Worm (Caenorhabditis elegans): Measurements from ENCODE around the gene C31H2.3.

The C31H2.3 gene

DNA sequence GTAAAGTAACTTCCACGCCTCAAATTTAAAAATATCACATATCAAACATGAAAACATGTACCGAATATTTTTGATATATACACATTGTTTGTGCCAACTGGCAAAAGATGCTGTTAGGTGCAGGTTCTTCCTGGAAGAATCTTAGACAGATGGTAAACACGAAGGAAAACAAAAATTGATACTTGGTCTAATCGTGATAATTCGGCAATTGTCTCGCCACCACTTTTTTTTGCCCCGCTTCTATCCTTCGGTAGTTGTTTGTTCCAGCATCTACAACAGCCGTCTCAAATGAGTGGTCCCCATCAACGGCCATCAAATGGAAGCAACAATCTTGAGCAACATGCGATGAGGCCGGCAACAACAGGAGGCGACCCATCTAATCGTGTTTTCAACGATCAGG, 43.3 kb upstream of the C31H2.3 start:
- no peak for TF ChIP-seq lin-39 (tag; optimal IDR thresholded peaks at IDR 0.05)
- no peak for TF ChIP-seq nhr-43 (tag; optimal IDR thresholded peaks at IDR 0.05; ENCODE audit: poor library complexity, severe bottlenecking)
- TF ChIP-seq unc-39 (tag; optimal IDR thresholded peaks at IDR 0.05): no peak
- no peak for TF ChIP-seq elt-3 (tag; optimal IDR thresholded peaks at IDR 0.05)
- TF ChIP-seq ceh-9 (tag; optimal IDR thresholded peaks at IDR 0.05): no peak
- TF ChIP-seq eor-1 (tag; optimal IDR thresholded peaks at IDR 0.05): no peak
- TF ChIP-seq fkh-10 (GFP tag; optimal IDR thresholded peaks at IDR 0.05): no peak
- TF ChIP-seq ZK546.5 (tag; optimal IDR thresholded peaks at IDR 0.05): no peak
- TF ChIP-seq elt-1 (tag; optimal IDR thresholded peaks at IDR 0.05): no peak

DNA sequence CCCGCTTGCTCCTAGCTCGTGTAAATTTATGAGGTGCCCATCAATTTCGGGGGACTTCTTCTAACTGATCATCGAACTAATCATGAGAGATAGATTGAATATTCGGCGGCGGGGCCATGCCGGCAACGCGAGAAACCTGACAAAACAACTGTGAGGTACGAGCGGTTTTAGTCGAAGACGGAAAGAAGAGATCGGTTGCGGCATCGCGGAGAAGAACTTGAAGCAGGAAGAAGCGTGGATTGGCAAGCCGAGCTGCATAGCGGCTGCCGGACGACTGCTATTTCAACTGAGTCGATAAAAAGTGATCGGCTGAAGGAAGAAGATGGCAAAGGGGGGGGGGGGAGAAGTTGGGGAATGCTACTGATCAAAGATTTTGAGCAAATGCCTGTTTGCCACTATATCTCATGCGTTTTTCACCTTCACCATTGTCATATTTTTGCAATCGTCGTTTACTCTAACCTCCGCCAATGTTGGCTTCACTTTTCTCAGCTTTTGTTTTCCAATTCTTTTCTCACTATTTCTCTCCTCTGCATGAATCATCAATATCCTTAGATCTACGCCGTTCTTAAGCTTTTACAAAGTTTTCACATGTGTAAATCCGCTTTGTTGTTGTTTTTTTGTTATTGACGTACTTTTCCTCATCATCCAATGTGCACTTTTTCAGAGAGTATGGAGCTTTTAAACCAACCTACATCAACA, 41.4 kb upstream of the C31H2.3 start, which contains the start of gene pqn-62:
TSS of gene pqn-62 (plus strand) at position 649 of the 699 bp plus-strand sequence.
- no peak for TF ChIP-seq nhr-237 (tag; optimal IDR thresholded peaks at IDR 0.05)
- TF ChIP-seq nhr-76 (tag; optimal IDR thresholded peaks at IDR 0.05): no peak
- TF ChIP-seq nhr-23 (tag; optimal IDR thresholded peaks at IDR 0.05): no peak
- no peak for TF ChIP-seq aly-2 (tag; optimal IDR thresholded peaks at IDR 0.05)
- TF ChIP-seq unc-39 (tag; optimal IDR thresholded peaks at IDR 0.05): no peak
- TF ChIP-seq eor-1 (tag; optimal IDR thresholded peaks at IDR 0.05): no peak
- no peak for TF ChIP-seq snpc-4 (tag; optimal IDR thresholded peaks at IDR 0.05)
- no peak for TF ChIP-seq lsy-12 (tag; optimal IDR thresholded peaks at IDR 0.05)
- no peak for TF ChIP-seq mdl-1 (tag; optimal IDR thresholded peaks at IDR 0.05)
- TF ChIP-seq zag-1 (tag; optimal IDR thresholded peaks at IDR 0.05): no peak
- TF ChIP-seq lin-39 (tag; optimal IDR thresholded peaks at IDR 0.05): no peak

DNA sequence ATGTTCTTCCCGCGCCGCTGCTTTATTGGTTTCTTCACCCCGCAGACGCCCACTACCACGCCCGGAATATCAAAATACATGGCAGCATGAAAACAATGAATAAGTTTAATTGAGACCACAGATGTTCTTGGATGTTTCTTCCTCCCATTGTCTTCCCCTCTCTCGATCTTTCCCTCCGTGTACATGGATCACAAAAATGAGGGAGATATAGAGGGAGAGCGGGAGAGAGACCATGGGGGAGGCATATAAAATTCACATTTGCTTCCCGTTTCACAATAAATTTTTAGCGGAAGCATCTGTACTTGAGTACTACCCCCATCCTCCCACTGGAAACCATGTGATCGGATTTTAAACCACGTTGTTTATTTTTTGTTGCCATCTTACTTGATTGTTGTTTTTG, 39.2 kb upstream of the C31H2.3 start:
- TF ChIP-seq elt-2 (tag; optimal IDR thresholded peaks at IDR 0.05) (no peak), nhr-23 (tag; optimal IDR thresholded peaks at IDR 0.05) (no peak), fkh-2 (tag; optimal IDR thresholded peaks at IDR 0.05) (no peak), mdl-1 (tag; optimal IDR thresholded peaks at IDR 0.05) (no peak), snpc-4 (tag; optimal IDR thresholded peaks at IDR 0.05) (no peak), nhr-43 (tag; optimal IDR thresholded peaks at IDR 0.05; ENCODE audit: poor library complexity, severe bottlenecking) (no peak), ceh-82 (tag; optimal IDR thresholded peaks at IDR 0.05) (no peak), zag-1 (tag; optimal IDR thresholded peaks at IDR 0.05) (no peak)

DNA sequence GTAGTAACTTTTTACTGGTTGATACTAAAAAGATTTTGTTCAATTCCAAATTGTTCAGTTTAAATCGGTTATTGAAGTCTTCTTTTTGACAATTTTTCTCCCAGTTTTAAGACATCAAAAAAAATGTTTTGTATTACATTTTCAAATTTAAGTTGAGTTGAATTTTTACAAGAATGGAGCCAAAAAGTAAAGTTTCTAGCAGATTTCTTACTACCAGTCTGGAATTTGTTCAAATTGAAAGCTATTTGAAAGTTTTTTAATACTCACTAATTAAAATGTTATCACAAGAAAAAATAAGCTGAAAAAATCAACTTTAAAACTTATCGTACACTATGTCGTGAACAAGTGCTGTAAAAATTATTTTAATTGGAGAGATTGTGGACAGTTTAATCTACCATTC, 35.9 kb upstream of the C31H2.3 start:
- TF ChIP-seq daf-12 (tag; optimal IDR thresholded peaks at IDR 0.05): no peak
- no peak for TF ChIP-seq elt-3 (tag; optimal IDR thresholded peaks at IDR 0.05)
- no peak for TF ChIP-seq lin-15B (tag; optimal IDR thresholded peaks at IDR 0.05)
- TF ChIP-seq nhr-76 (tag; optimal IDR thresholded peaks at IDR 0.05): no peak
- TF ChIP-seq ceh-82 (tag; optimal IDR thresholded peaks at IDR 0.05): no peak
- no peak for TF ChIP-seq elt-2 (tag; optimal IDR thresholded peaks at IDR 0.05)
- no peak for TF ChIP-seq pha-4 (tag; optimal IDR thresholded peaks at IDR 0.05)
- TF ChIP-seq egl-27 (tag; optimal IDR thresholded peaks at IDR 0.05): no peak
- no peak for TF ChIP-seq nhr-11 (tag; optimal IDR thresholded peaks at IDR 0.05)
- TF ChIP-seq ama-1 (optimal IDR thresholded peaks at IDR 0.05): no peak
- no peak for TF ChIP-seq hmg-11 (tag; optimal IDR thresholded peaks at IDR 0.05)

DNA sequence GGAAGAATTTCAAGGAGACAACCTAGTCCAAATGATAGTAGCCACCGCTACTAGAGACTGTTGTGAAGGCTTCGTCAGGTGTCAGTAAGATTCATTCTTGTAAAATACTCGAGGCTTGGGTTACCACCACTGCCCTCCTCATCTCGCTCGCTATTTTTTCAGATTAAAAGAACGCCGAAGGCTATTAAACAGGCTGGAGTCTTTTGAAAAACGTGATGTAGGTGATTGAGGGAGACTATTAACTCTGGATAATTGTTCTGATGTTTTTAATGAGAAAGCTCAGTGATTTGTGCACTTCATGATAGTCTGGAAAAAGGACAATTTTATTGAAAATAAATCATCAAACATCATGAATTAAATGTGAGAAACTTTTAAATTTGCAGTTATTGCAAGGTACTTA, 34.8 kb upstream of the C31H2.3 start, which contains the start of gene zig-6:
TSS of gene zig-6 (minus strand) at position 101 of the 400 bp plus-strand sequence.
- TF ChIP-seq egl-5 (tag; optimal IDR thresholded peaks at IDR 0.05): peak; percentile 75
- no peak for TF ChIP-seq lin-39 (tag; optimal IDR thresholded peaks at IDR 0.05)

DNA sequence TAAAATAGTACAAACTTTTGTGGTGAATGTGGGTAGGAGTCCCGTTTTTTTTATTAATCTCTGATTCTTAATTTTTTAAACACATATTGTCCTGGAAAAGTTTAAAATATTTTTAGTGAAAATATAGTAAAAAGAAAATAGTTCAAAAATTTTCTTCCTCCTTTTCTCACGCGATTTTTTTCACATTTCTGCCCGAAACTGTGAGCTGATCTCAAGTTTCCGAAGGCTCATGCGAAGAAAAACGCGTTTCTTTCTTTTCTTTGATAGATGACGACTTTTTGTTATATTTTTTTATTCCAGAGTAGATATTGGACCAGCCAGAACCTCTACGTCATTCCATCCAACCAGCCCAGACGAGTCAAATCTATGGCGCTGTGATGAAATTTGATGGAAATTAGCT, 29.8 kb upstream of the C31H2.3 start, which contains the start of gene T03G11.9:
TSS of gene T03G11.9 (plus strand) at position 301 of the 400 bp plus-strand sequence.
- TF ChIP-seq lin-15B (tag; optimal IDR thresholded peaks at IDR 0.05): no peak
- TF ChIP-seq nfya-1 (tag; optimal IDR thresholded peaks at IDR 0.05; ENCODE audit: insufficient read depth): no peak
- TF ChIP-seq unc-39 (tag; optimal IDR thresholded peaks at IDR 0.05): no peak
- TF ChIP-seq ceh-9 (tag; optimal IDR thresholded peaks at IDR 0.05): no peak
- no peak for TF ChIP-seq nhr-28 (tag; optimal IDR thresholded peaks at IDR 0.05)
- no peak for TF ChIP-seq nhr-237 (tag; optimal IDR thresholded peaks at IDR 0.05)
- TF ChIP-seq ztf-4 (tag; optimal IDR thresholded peaks at IDR 0.05): no peak
- no peak for TF ChIP-seq nhr-12 (tag; optimal IDR thresholded peaks at IDR 0.05)
- no peak for TF ChIP-seq fkh-10 (GFP tag; optimal IDR thresholded peaks at IDR 0.05)
- TF ChIP-seq elt-1 (tag; optimal IDR thresholded peaks at IDR 0.05): no peak
- no peak for TF ChIP-seq jun-1 (tag; optimal IDR thresholded peaks at IDR 0.05)
- no peak for TF ChIP-seq ZK546.5 (tag; optimal IDR thresholded peaks at IDR 0.05)
- TF ChIP-seq nhr-23 (tag; optimal IDR thresholded peaks at IDR 0.05): no peak
- TF ChIP-seq ama-1 (optimal IDR thresholded peaks at IDR 0.05): no peak
- no peak for TF ChIP-seq sea-2 (GFP tag; optimal IDR thresholded peaks at IDR 0.05)
- no peak for TF ChIP-seq lsy-12 (tag; optimal IDR thresholded peaks at IDR 0.05)
- TF ChIP-seq pqm-1 (tag; optimal IDR thresholded peaks at IDR 0.05): no peak
- no peak for TF ChIP-seq R02D3.7 (tag; optimal IDR thresholded peaks at IDR 0.05)
- TF ChIP-seq nhr-76 (tag; optimal IDR thresholded peaks at IDR 0.05): no peak
